Worm (Caenorhabditis elegans) whole organism, L3 larva: Measurements from ENCODE around the gene Y46E12A.5.

ENCODE experiments used
- R02D3.7 ChIP-seq: fragments of 150-350 bp; optimal IDR thresholded peaks from 2 replicates; lab custom pipeline; 2014; ENCODE audit warnings: missing biosample characterization, missing genetic modification characterization
- ZK546.5 ChIP-seq: sonication (generic microtip); optimal IDR thresholded peaks from 2 replicates; lab custom pipeline; 2017; ENCODE audit warnings: missing biosample characterization, missing genetic modification characterization
- aly-2 ChIP-seq: fragments of 150-350 bp; optimal IDR thresholded peaks from 2 replicates; lab custom pipeline; 2014; ENCODE audit warnings: missing biosample characterization, missing genetic modification characterization
- ceh-28 ChIP-seq: fragments of 150-350 bp; optimal IDR thresholded peaks from 2 replicates; lab custom pipeline; 2014; ENCODE audit warnings: missing biosample characterization, missing genetic modification reagents, missing genetic modification characterization
- ceh-82 ChIP-seq: fragments of 150-350 bp; optimal IDR thresholded peaks from 2 replicates; lab custom pipeline; 2014; ENCODE audit warnings: missing biosample characterization, missing genetic modification characterization
- daf-12 ChIP-seq: fragments of 150-350 bp; optimal IDR thresholded peaks from 2 replicates; lab custom pipeline; 2014; ENCODE audit warnings: missing biosample characterization, missing genetic modification reagents, missing genetic modification characterization
- egl-27 ChIP-seq: sonication (generic microtip); optimal IDR thresholded peaks from 4 replicates; lab custom pipeline; 2017; ENCODE audit warnings: missing biosample characterization, missing genetic modification reagents, missing genetic modification characterization
- elt-1 ChIP-seq: fragments of 150-350 bp; optimal IDR thresholded peaks from 2 replicates; lab custom pipeline; 2014; ENCODE audit warnings: missing biosample characterization, missing genetic modification characterization
- elt-3 ChIP-seq, 3 experiments: fragments of 150-350 bp in 1 of 3; sonication (generic microtip) in 2 of 3; optimal IDR thresholded peaks; 2 replicates in 2 of 3; 4 replicates in 1 of 3; lab custom pipeline; 2014 to 2017; ENCODE audit warnings: missing biosample characterization in 3 of 3, missing genetic modification characterization in 3 of 3
- fkh-10 ChIP-seq: sonication (generic microtip); optimal IDR thresholded peaks from 2 replicates; lab custom pipeline; 2017; ENCODE audit warnings: missing biosample characterization, missing genetic modification reagents, missing genetic modification characterization
- fos-1 ChIP-seq: fragments of 150-350 bp; optimal IDR thresholded peaks from 2 replicates; lab custom pipeline; 2014; ENCODE audit warnings: missing biosample characterization, missing genetic modification characterization
- hmg-11 ChIP-seq: sonication (generic microtip); optimal IDR thresholded peaks from 2 replicates; lab custom pipeline; 2016; ENCODE audit warnings: missing genetic modification characterization, missing compliant biosample characterization
- lin-15B ChIP-seq: fragments of 150-350 bp; optimal IDR thresholded peaks from 2 replicates; lab custom pipeline; 2014; ENCODE audit warnings: missing biosample characterization, missing genetic modification characterization
- lin-39 ChIP-seq: fragments of 150-350 bp; optimal IDR thresholded peaks from 2 replicates; lab custom pipeline; 2018; ENCODE audit warnings: missing biosample characterization, missing genetic modification reagents, missing genetic modification characterization
- lsy-12 ChIP-seq: sonication (generic microtip); optimal IDR thresholded peaks from 2 replicates; lab custom pipeline; 2016; ENCODE audit warnings: mild to moderate bottlenecking, missing genetic modification characterization, missing compliant biosample characterization
- mml-1 ChIP-seq: fragments of 150-350 bp; sonication (generic microtip); optimal IDR thresholded peaks from 3 replicates; lab custom pipeline; 2014; ENCODE audit warnings: missing biosample characterization, missing genetic modification characterization
- nfya-1 ChIP-seq: sonication (generic microtip); optimal IDR thresholded peaks from 2 replicates; lab custom pipeline; 2017; ENCODE audit warnings: missing genetic modification characterization, mild to moderate bottlenecking, missing compliant biosample characterization, antibody characterized with exemption, moderate library complexity; ENCODE audit not compliant: insufficient read depth
- nhr-11 ChIP-seq: fragments of 150-350 bp; optimal IDR thresholded peaks from 2 replicates; lab custom pipeline; 2014; ENCODE audit warnings: missing biosample characterization, missing genetic modification characterization
- nhr-12 ChIP-seq: fragments of 150-350 bp; optimal IDR thresholded peaks from 2 replicates; lab custom pipeline; 2014; ENCODE audit warnings: missing biosample characterization, missing genetic modification characterization
- nhr-23 ChIP-seq: fragments of 150-350 bp; optimal IDR thresholded peaks from 2 replicates; lab custom pipeline; 2014; ENCODE audit warnings: missing biosample characterization, missing genetic modification reagents, missing genetic modification characterization
- nhr-28 ChIP-seq: fragments of 150-350 bp; optimal IDR thresholded peaks from 2 replicates; lab custom pipeline; 2014; ENCODE audit warnings: missing biosample characterization, missing genetic modification characterization
- nhr-67 ChIP-seq: fragments of 150-350 bp; optimal IDR thresholded peaks from 2 replicates; lab custom pipeline; 2014; ENCODE audit warnings: missing biosample characterization, missing genetic modification characterization
- nhr-76 ChIP-seq: fragments of 150-350 bp; sonication (generic microtip); optimal IDR thresholded peaks from 5 replicates; lab custom pipeline; 2014; ENCODE audit warnings: missing biosample characterization, missing genetic modification characterization
- nhr-77 ChIP-seq: fragments of 150-350 bp; optimal IDR thresholded peaks from 2 replicates; lab custom pipeline; 2014; ENCODE audit warnings: missing biosample characterization, missing genetic modification characterization
- pqm-1 ChIP-seq: fragments of 150-350 bp; optimal IDR thresholded peaks from 2 replicates; lab custom pipeline; 2017; ENCODE audit warnings: missing biosample characterization, missing genetic modification characterization, inconsistent platforms
- sea-2 ChIP-seq: fragments of 150-350 bp; sonication (generic microtip); optimal IDR thresholded peaks from 4 replicates; lab custom pipeline; 2014; ENCODE audit warnings: missing biosample characterization, missing genetic modification reagents, missing genetic modification characterization
- skn-1 ChIP-seq: fragments of 150-350 bp; optimal IDR thresholded peaks from 2 replicates; lab custom pipeline; 2014; ENCODE audit warnings: missing biosample characterization, missing genetic modification characterization
- snpc-4 ChIP-seq: fragments of 150-350 bp; optimal IDR thresholded peaks from 2 replicates; lab custom pipeline; 2014; ENCODE audit warnings: missing biosample characterization, missing genetic modification characterization
- tbx-2 ChIP-seq: sonication (generic microtip); optimal IDR thresholded peaks from 2 replicates; lab custom pipeline; 2016; ENCODE audit warnings: mild to moderate bottlenecking, missing genetic modification characterization, missing compliant biosample characterization
- unc-39 ChIP-seq: sonication (generic microtip); optimal IDR thresholded peaks from 4 replicates; lab custom pipeline; 2017; ENCODE audit warnings: missing biosample characterization, missing genetic modification characterization
- unc-62 ChIP-seq: fragments of 150-350 bp; sonication (generic microtip); optimal IDR thresholded peaks from 4 replicates; lab custom pipeline; 2014; ENCODE audit warnings: missing biosample characterization, missing genetic modification reagents, missing genetic modification characterization
- ztf-11 ChIP-seq: fragments of 150-350 bp; optimal IDR thresholded peaks from 2 replicates; lab custom pipeline; 2014; ENCODE audit warnings: missing biosample characterization, missing genetic modification characterization

Gene Y46E12A.5

DNA sequence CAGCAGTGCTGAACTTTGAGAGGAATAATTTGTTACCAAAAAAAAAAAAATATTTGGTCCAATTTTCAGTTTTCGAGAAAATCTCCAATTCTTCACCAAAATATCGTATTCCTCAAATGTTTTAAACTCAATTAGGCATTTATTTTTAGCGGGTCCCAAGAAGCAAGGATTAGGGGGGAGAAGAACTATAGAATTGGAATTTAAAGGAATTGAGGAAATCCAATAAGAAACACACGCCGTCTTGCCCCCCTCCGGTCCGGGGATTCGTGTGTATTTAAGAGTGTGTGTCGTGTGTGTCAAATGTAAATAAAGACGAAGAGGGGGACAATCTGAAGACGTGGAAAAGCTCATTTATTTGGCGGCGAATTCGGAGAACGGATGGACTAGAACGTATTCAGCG, 24.6 kb downstream of the Y46E12A.5 start:
- TF ChIP-seq fkh-10 (GFP tag; lab: Kevin White, UChicago): peak; percentile 37
- TF ChIP-seq lin-15B (tag; lab: Kevin White, UChicago): no peak

DNA sequence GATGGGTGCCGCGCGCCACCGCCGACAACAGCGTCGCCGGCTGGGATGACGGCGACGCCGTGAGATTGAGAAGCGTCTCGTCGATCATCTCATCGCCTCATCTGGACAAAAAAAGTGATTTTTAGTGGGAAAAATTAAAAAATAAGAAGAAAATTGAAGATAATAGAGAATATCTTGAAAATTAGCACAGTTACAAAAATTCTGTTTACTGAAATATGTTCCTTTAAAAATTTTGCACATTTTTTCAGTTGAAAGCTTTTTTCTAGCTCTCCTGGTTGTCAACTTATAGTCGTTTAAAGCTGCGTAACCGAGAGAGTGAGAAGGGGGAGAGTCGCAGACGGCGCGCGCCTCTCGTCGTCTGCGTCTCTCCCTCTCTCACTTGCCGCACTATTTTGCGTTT, 25.1 kb downstream of the Y46E12A.5 start, which contains the start of gene ser-4:
Gene ser-4 (minus strand): TSS at position 101 of the 400 bp plus-strand sequence.
- TF ChIP-seq egl-27 (no peak), tbx-2 (no peak), nhr-11 (no peak), mml-1 (tag; lab: Kevin White, UChicago) (no peak), unc-62 (GFP tag; lab: Kevin White, UChicago) (no peak), R02D3.7 (tag; lab: Kevin White, UChicago) (no peak), nhr-77 (tag; lab: Kevin White, UChicago) (no peak), sea-2 (GFP tag; lab: Kevin White, UChicago) (no peak), aly-2 (tag; lab: Kevin White, UChicago) (no peak), skn-1 (tag; lab: Kevin White, UChicago) (no peak)

DNA sequence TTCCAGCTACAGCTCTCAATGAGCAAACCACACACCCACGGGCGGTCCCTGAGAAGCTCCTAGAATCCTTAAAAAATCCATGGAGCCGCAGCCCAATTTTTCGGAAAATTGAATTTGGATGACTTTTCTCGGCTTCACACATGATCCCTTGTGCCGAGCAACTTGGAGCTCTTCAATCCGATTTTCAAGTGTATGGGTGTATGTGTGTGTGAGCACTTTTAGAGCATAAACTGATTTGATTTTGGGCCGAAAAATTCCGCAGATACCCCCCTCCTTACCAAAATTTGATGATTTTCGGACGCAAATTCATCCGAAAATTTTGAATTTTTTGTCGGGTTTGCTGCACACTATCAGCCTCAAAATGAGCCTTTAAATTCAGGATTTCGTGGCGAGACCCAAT, 26.2 kb downstream of the Y46E12A.5 start:
- TF ChIP-seq lin-39 (tag; lab: Kevin White, UChicago): no peak
- TF ChIP-seq unc-39 (tag; lab: Kevin White, UChicago): no peak
- TF ChIP-seq fos-1 (tag; lab: Kevin White, UChicago): no peak
- no peak for TF ChIP-seq nhr-28
- peak; percentile 54 for TF ChIP-seq fkh-10 (GFP tag; lab: Kevin White, UChicago)

DNA sequence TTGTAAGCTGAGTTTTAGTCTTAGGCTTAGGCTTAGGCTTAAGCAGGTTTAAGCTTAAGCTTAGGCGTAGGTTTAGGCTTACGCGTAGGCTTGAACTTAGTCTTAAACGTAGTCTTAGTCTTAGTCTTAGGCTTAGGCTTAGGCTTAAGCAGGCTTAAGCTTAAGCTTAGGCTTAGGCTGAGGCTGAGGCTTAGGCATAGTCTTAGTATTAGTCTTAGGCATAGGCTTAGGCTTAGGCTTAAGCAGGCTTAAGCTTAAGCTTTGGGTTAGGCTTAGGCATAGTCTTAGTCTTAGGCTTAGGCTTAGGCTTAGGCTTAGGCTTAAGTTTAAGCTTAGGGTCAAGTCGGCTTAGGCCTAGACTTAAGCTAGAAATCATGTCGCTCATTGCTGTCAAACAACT, 39.3 kb downstream of the Y46E12A.5 start:
- TF ChIP-seq pqm-1 (no peak), daf-12 (no peak), fkh-10 (GFP tag; lab: Kevin White, UChicago) (no peak), nhr-67 (no peak), unc-62 (GFP tag; lab: Kevin White, UChicago) (no peak), lsy-12 (tag; lab: Kevin White, UChicago) (no peak), ZK546.5 (tag; lab: Kevin White, UChicago) (no peak), nhr-76 (tag; lab: Kevin White, UChicago) (no peak), ceh-82 (no peak), nhr-12 (no peak), elt-1 (tag; lab: Kevin White, UChicago) (no peak), nhr-28 (no peak), unc-39 (tag; lab: Kevin White, UChicago) (no peak), snpc-4 (tag; lab: Kevin White, UChicago) (no peak), ztf-11 (tag; lab: Kevin White, UChicago) (no peak), nfya-1 (tag; lab: Kevin White, UChicago) (no peak), nhr-23 (no peak), nhr-77 (tag; lab: Kevin White, UChicago) (no peak), hmg-11 (tag; lab: Kevin White, UChicago) (no peak), lin-15B (tag; lab: Kevin White, UChicago) (no peak)

DNA sequence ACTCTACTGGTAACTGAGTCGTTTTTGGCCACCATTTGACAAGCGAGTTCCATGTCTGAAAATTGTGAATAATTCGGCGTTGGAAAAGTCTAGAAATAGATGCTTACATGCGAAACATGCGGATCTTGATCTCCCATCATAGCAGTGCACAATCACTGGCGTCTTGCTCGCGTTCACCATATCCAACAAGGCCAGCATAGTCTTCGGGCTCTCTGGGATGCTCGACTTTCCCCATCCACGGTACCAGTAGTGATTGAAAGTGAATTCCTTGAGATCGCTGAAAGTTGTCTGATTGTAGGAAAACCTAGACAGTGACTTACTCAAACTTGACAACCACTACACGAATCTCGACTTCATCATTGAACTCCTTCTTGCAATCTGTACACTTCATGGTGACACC, 40.3 kb downstream of the Y46E12A.5 start:
- TF ChIP-seq elt-3 (tag; optimal IDR thresholded peaks at IDR 0.05; lab: Kevin White, UChicago) (no peak), lin-39 (tag; lab: Kevin White, UChicago) (no peak)

DNA sequence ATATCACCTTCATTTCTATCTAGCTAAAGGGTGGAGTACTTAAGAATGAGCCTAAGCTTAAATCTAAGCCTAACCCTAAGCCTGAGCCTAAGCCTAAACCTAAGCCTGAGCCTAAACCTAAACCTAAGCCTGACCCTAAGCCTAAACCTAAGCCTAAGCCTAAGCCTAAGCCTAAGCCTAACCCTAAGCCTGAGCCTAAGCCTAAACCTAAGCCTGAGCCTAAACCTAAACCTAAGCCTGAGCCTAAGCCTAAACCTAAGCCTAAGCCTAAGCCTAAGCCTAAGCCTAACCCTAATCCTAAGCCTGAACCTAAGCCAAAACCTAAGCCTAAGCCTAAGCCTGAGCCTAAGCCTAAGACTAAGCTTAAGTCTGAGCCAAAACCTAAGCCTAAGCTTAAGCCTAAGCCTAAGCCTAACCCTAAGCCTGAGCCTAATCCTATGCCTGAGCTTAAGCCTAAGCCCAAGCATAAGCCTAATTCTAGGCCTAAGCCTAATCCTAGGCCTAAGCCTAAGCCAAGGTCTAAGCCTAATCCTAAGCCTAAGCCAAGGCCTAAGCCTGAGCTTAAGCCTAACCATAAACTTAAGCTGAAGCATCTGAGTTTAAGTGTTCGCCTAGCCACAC, 44.0 kb downstream of the Y46E12A.5 start:
- TF ChIP-seq ceh-28: no peak
- TF ChIP-seq ztf-11 (tag; lab: Kevin White, UChicago): no peak
- no peak for TF ChIP-seq fkh-10 (GFP tag; lab: Kevin White, UChicago)
- no peak for TF ChIP-seq sea-2 (GFP tag; lab: Kevin White, UChicago)
- no peak for TF ChIP-seq aly-2 (tag; lab: Kevin White, UChicago)
